Worm (Caenorhabditis elegans) whole organism, L1 larva: ENCODE results near the gene B0564.2.

Experiments
- ama-1 ChIP-seq: fragments of 150-350 bp; optimal IDR thresholded peaks from 2 replicates; lab custom pipeline; 2014
- blmp-1 ChIP-seq: fragments of 150-350 bp; optimal IDR thresholded peaks from 2 replicates; lab custom pipeline; 2014; ENCODE audit warnings: missing biosample characterization, missing genetic modification characterization
- egl-27 ChIP-seq, 2 experiments: fragments of 150-350 bp in 1 of 2; sonication (generic microtip); optimal IDR thresholded peaks; 3 replicates each; lab custom pipeline; 2017 to 2018; ENCODE audit warnings: missing biosample characterization in 2 of 2, missing genetic modification characterization in 2 of 2, missing genetic modification reagents in 2 of 2
- fos-1 ChIP-seq: fragments of 150-350 bp; optimal IDR thresholded peaks from 2 replicates; lab custom pipeline; 2014; ENCODE audit warnings: missing biosample characterization, missing genetic modification characterization
- lin-39 ChIP-seq: fragments of 150-350 bp; optimal IDR thresholded peaks from 2 replicates; lab custom pipeline; 2014; ENCODE audit warnings: missing biosample characterization, missing genetic modification reagents, missing genetic modification characterization
- lsy-2 ChIP-seq, 2 experiments: fragments of 150-350 bp; optimal IDR thresholded peaks; 2 replicates each; lab custom pipeline; 2014; ENCODE audit warnings: missing biosample characterization in 2 of 2, missing genetic modification characterization in 2 of 2
- nhr-11 ChIP-seq: fragments of 150-350 bp; optimal IDR thresholded peaks from 2 replicates; lab custom pipeline; 2014; ENCODE audit warnings: missing biosample characterization, missing genetic modification characterization
- nhr-12 ChIP-seq: sonication (generic microtip); optimal IDR thresholded peaks from 2 replicates; lab custom pipeline; 2017; ENCODE audit warnings: missing biosample characterization, missing genetic modification characterization
- nhr-20 ChIP-seq: sonication (generic microtip); optimal IDR thresholded peaks from 2 replicates; lab custom pipeline; 2016; ENCODE audit warnings: mild to moderate bottlenecking, missing genetic modification characterization, missing compliant biosample characterization
- nhr-90 ChIP-seq: sonication (generic microtip); optimal IDR thresholded peaks from 2 replicates; lab custom pipeline; 2016; ENCODE audit warnings: mild to moderate bottlenecking, missing genetic modification characterization, missing compliant biosample characterization; ENCODE audit not compliant: poor library complexity
- snpc-4 ChIP-seq: fragments of 150-350 bp; optimal IDR thresholded peaks from 2 replicates; lab custom pipeline; 2014; ENCODE audit warnings: missing biosample characterization, missing genetic modification characterization
- tbx-2 ChIP-seq: sonication (generic microtip); optimal IDR thresholded peaks from 2 replicates; lab custom pipeline; 2016; ENCODE audit warnings: missing genetic modification characterization, missing compliant biosample characterization

- TF ChIP-seq egl-27 (tag; optimal IDR thresholded peaks at IDR 0.05; lab: Kevin White, UChicago) = no peak
- TF ChIP-seq nhr-11 (tag; lab: Kevin White, UChicago) = no peak
- TF ChIP-seq snpc-4 (tag; lab: Kevin White, UChicago) = no peak
- TF ChIP-seq tbx-2 (tag; lab: Kevin White, UChicago) = no peak
- TF ChIP-seq fos-1 (tag; lab: Kevin White, UChicago) = no peak
- TF ChIP-seq ama-1 (lab: Kevin White, UChicago) = no peak
- no peak for TF ChIP-seq nhr-20 (tag; lab: Kevin White, UChicago)
- no peak for TF ChIP-seq lsy-2 (tag; optimal IDR thresholded peaks at IDR 0.05; lab: Kevin White, UChicago)
- TF ChIP-seq lin-39 (tag; lab: Kevin White, UChicago) = no peak
- TF ChIP-seq blmp-1 (tag; lab: Kevin White, UChicago) = peak; percentile 45
- no peak for TF ChIP-seq nhr-12
- no peak for TF ChIP-seq nhr-90
Measured at ce11 chrIV:13080861-13081260, 26.6 kb upstream of the B0564.2 start.
